Fruit fly (Drosophila melanogaster) whole organism, embryonic: ENCODE results near the gene TTLL6B.
A peak's percentile ranks its signal among the peaks of the same experiment; 100 is the strongest.

ENCODE experiments used
- Atf6 ChIP-seq: fragments of 200-800 bp; sonication (Bioruptor generic); IDR thresholded peaks from 2 replicates; pipeline ENCODE4 v1.3.6; 2022; ENCODE audit warnings: missing biosample characterization, missing genetic modification characterization
- B-H1 ChIP-seq: fragments of 200-800 bp; sonication (Bioruptor generic); IDR thresholded peaks from 3 replicates; pipeline ENCODE4 v1.3.6; 2022; ENCODE audit warnings: missing biosample characterization, missing genetic modification characterization
- BEAF-32 ChIP-seq: fragments of 200-800 bp; sonication (Bioruptor generic); optimal IDR thresholded peaks from 3 replicates; lab custom pipeline; 2017; ENCODE audit warnings: missing biosample characterization, missing genetic modification characterization, mild to moderate bottlenecking, moderate library complexity, missing genetic modification reagents
- CG12299 ChIP-seq: fragments of 200-800 bp; sonication (Bioruptor generic); optimal IDR thresholded peaks from 2 replicates; lab custom pipeline; 2018; ENCODE audit warnings: missing biosample characterization, mild to moderate bottlenecking, missing genetic modification characterization
- CG13624 ChIP-seq: fragments of 200-800 bp; sonication (Bioruptor generic); optimal IDR thresholded peaks from 2 replicates; lab custom pipeline; 2016; ENCODE audit warnings: missing biosample characterization, missing genetic modification characterization
- CG15479 ChIP-seq: fragments of 200-800 bp; sonication (Bioruptor generic); optimal IDR thresholded peaks from 3 replicates; lab custom pipeline; 2019; ENCODE audit warnings: missing biosample characterization, mild to moderate bottlenecking, missing genetic modification characterization, moderate library complexity
- CG17186 ChIP-seq: fragments of 200-800 bp; sonication (Bioruptor generic); optimal IDR thresholded peaks from 3 replicates; lab custom pipeline; 2017; ENCODE audit warnings: missing biosample characterization, missing genetic modification reagents, missing genetic modification characterization
- CG18599 ChIP-seq: fragments of 200-800 bp; sonication (Bioruptor generic); optimal IDR thresholded peaks from 3 replicates; lab custom pipeline; 2017; ENCODE audit warnings: missing biosample characterization, missing genetic modification characterization, mild to moderate bottlenecking, moderate library complexity, missing genetic modification reagents
- CG18619 ChIP-seq: fragments of 200-800 bp; sonication (Bioruptor generic); optimal IDR thresholded peaks from 3 replicates; lab custom pipeline; 2017; ENCODE audit warnings: missing biosample characterization, mild to moderate bottlenecking, missing genetic modification characterization
- CG18764 ChIP-seq: fragments of 200-800 bp; sonication (Bioruptor generic); optimal IDR thresholded peaks from 3 replicates; lab custom pipeline; 2016; ENCODE audit warnings: missing biosample characterization, missing genetic modification characterization
- CG2678 ChIP-seq: fragments of 200-800 bp; sonication (Bioruptor generic); optimal IDR thresholded peaks from 3 replicates; lab custom pipeline; 2019; ENCODE audit warnings: missing biosample characterization, mild to moderate bottlenecking, missing genetic modification characterization, moderate library complexity
- CG3281 ChIP-seq: fragments of 200-800 bp; sonication (Bioruptor generic); optimal IDR thresholded peaks from 3 replicates; lab custom pipeline; 2017; ENCODE audit warnings: missing biosample characterization, mild to moderate bottlenecking, missing genetic modification characterization
- CG3847 ChIP-seq: fragments of 200-800 bp; sonication (Bioruptor generic); IDR thresholded peaks from 2 replicates; pipeline ENCODE4 v1.3.6; 2022; ENCODE audit warnings: missing biosample characterization, missing genetic modification characterization
- CG4820 ChIP-seq: fragments of 200-800 bp; sonication (Bioruptor generic); optimal IDR thresholded peaks from 3 replicates; lab custom pipeline; 2016; ENCODE audit warnings: missing biosample characterization, missing genetic modification characterization
- CG7963 ChIP-seq: fragments of 200-800 bp; sonication (Bioruptor generic); IDR thresholded peaks from 3 replicates; pipeline ENCODE4 v1.3.6; 2022; ENCODE audit warnings: missing biosample characterization, missing genetic modification characterization; ENCODE audit not compliant: partially characterized antibody
- CG8388 ChIP-seq: fragments of 200-800 bp; sonication (Bioruptor generic); optimal IDR thresholded peaks from 2 replicates; lab custom pipeline; 2019; ENCODE audit warnings: missing biosample characterization, mild to moderate bottlenecking, missing genetic modification characterization, moderate library complexity
- CG9609 ChIP-seq: fragments of 200-800 bp; sonication (Bioruptor generic); optimal IDR thresholded peaks from 3 replicates; lab custom pipeline; 2016; ENCODE audit warnings: missing biosample characterization, missing genetic modification characterization
- D ChIP-seq, 2 experiments: fragments of 200-800 bp in 1 of 2; fragments of >200 bp in 1 of 2; sonication (Bioruptor generic) in 1 of 2; optimal IDR thresholded peaks; 2 replicates in 1 of 2; 3 replicates in 1 of 2; lab custom pipeline; 2017; ENCODE audit warnings: mild to moderate bottlenecking in 1 of 2, missing biosample characterization in 1 of 2, missing genetic modification characterization in 1 of 2, missing genetic modification reagents in 1 of 2
- Dfd ChIP-seq, 2 experiments: fragments of >200 bp; optimal IDR thresholded peaks; 2 replicates each; lab custom pipeline; 2017; ENCODE audit warnings: missing biosample characterization in 2 of 2, missing genetic modification characterization in 2 of 2
- Dip2 ChIP-seq: fragments of 200-800 bp; sonication (Bioruptor generic); IDR thresholded peaks from 2 replicates; pipeline ENCODE4 v1.3.6; 2022; ENCODE audit warnings: missing biosample characterization, missing genetic modification characterization
- Lpt ChIP-seq: fragments of >200 bp; optimal IDR thresholded peaks from 2 replicates; lab custom pipeline; 2018; ENCODE audit warnings: missing biosample characterization, missing genetic modification characterization
- MTF-1 ChIP-seq: fragments of 200-800 bp; sonication (Bioruptor generic); optimal IDR thresholded peaks from 2 replicates; lab custom pipeline; 2018; ENCODE audit warnings: missing biosample characterization, mild to moderate bottlenecking, missing genetic modification characterization, borderline replicate concordance
- Mrtf ChIP-seq: fragments of 200-800 bp; sonication (Bioruptor generic); IDR thresholded peaks from 3 replicates; pipeline ENCODE4 v1.3.6; 2022; ENCODE audit warnings: missing biosample characterization, missing genetic modification characterization
- Myb ChIP-seq: fragments of 200-800 bp; sonication (Bioruptor generic); optimal IDR thresholded peaks from 2 replicates; lab custom pipeline; 2016; ENCODE audit warnings: missing biosample characterization, missing genetic modification characterization
- Nf-YC ChIP-seq: fragments of 200-800 bp; optimal IDR thresholded peaks from 3 replicates; lab custom pipeline; 2019; ENCODE audit warnings: missing biosample characterization, mild to moderate bottlenecking, missing genetic modification characterization, moderate library complexity
- Six4 ChIP-seq: fragments of 200-800 bp; sonication (Bioruptor generic); optimal IDR thresholded peaks from 2 replicates; lab custom pipeline; 2016; ENCODE audit warnings: missing biosample characterization, missing genetic modification characterization
- YL-1 ChIP-seq: fragments of 200-800 bp; sonication (Bioruptor generic); optimal IDR thresholded peaks from 3 replicates; lab custom pipeline; 2017; ENCODE audit warnings: missing biosample characterization, mild to moderate bottlenecking, missing genetic modification characterization
- ap ChIP-seq: fragments of 200-800 bp; sonication (Bioruptor generic); IDR thresholded peaks from 2 replicates; pipeline ENCODE4 v1.3.6; 2022; ENCODE audit warnings: missing biosample characterization, missing genetic modification characterization
- chinmo ChIP-seq: fragments of 200-800 bp; sonication (Bioruptor generic); IDR thresholded peaks from 4 replicates; pipeline ENCODE4 v1.3.6; 2022; ENCODE audit warnings: missing biosample characterization, missing genetic modification characterization; ENCODE audit not compliant: partially characterized antibody
- chm ChIP-seq: fragments of 200-800 bp; sonication (Bioruptor generic); IDR thresholded peaks from 2 replicates; pipeline ENCODE4 v1.3.6; 2022; ENCODE audit warnings: missing biosample characterization, missing genetic modification characterization
- chn ChIP-seq: fragments of 200-800 bp; sonication (Bioruptor generic); optimal IDR thresholded peaks from 2 replicates; lab custom pipeline; 2016; ENCODE audit warnings: missing biosample characterization, missing genetic modification characterization
- ci ChIP-seq: fragments of 200-800 bp; sonication (Bioruptor generic); IDR thresholded peaks from 3 replicates; pipeline ENCODE4 v1.3.6; 2022; ENCODE audit warnings: missing biosample characterization, missing genetic modification characterization
- da ChIP-seq: fragments of 200-800 bp; sonication (Bioruptor generic); optimal IDR thresholded peaks from 2 replicates; lab custom pipeline; 2016; ENCODE audit warnings: missing biosample characterization, missing genetic modification characterization
- dati ChIP-seq: fragments of 200-800 bp; sonication (Bioruptor generic); IDR thresholded peaks from 2 replicates; pipeline ENCODE4 v1.3.6; 2022; ENCODE audit warnings: missing biosample characterization, missing genetic modification characterization
- disco-r ChIP-seq: fragments of 200-800 bp; sonication (Bioruptor generic); optimal IDR thresholded peaks from 2 replicates; lab custom pipeline; 2016; ENCODE audit warnings: missing biosample characterization, missing genetic modification characterization
- emc ChIP-seq: fragments of 200-800 bp; sonication (Bioruptor generic); optimal IDR thresholded peaks from 2 replicates; lab custom pipeline; 2016; ENCODE audit warnings: missing biosample characterization, missing genetic modification characterization
- hkb ChIP-seq, 2 experiments: fragments of 200-800 bp in 1 of 2; fragments of >200 bp in 1 of 2; sonication (Bioruptor generic) in 1 of 2; IDR thresholded peaks in 1 of 2; optimal IDR thresholded peaks in 1 of 2; 2 replicates each; pipeline versions ENCODE4 v1.3.6 to Lab custom; 2017 to 2022; ENCODE audit warnings: missing biosample characterization in 1 of 2, missing genetic modification characterization in 1 of 2
- kay ChIP-seq: fragments of 200-800 bp; sonication (Bioruptor generic); optimal IDR thresholded peaks from 2 replicates; lab custom pipeline; 2016; ENCODE audit warnings: missing biosample characterization, missing genetic modification characterization
- lmd ChIP-seq: fragments of 200-800 bp; sonication (Bioruptor generic); IDR thresholded peaks from 2 replicates; pipeline ENCODE4 v1.3.6; 2022; ENCODE audit warnings: missing biosample characterization, missing genetic modification characterization
- nerfin-1 ChIP-seq: fragments of 200-800 bp; sonication (Bioruptor generic); optimal IDR thresholded peaks from 3 replicates; lab custom pipeline; 2019; ENCODE audit warnings: missing biosample characterization, mild to moderate bottlenecking, missing genetic modification characterization, moderate library complexity
- oc ChIP-seq: fragments of 200-800 bp; sonication (Bioruptor generic); optimal IDR thresholded peaks from 2 replicates; lab custom pipeline; 2018; ENCODE audit warnings: missing biosample characterization, mild to moderate bottlenecking, missing genetic modification characterization, moderate library complexity
- pb ChIP-seq: fragments of 200-800 bp; sonication (Bioruptor generic); optimal IDR thresholded peaks from 3 replicates; lab custom pipeline; 2016; ENCODE audit warnings: missing biosample characterization, missing genetic modification characterization
- pnt ChIP-seq: fragments of 200-800 bp; sonication (Bioruptor generic); optimal IDR thresholded peaks from 3 replicates; lab custom pipeline; 2016; ENCODE audit warnings: missing biosample characterization, missing genetic modification characterization
- pum ChIP-seq: fragments of 200-800 bp; sonication (Bioruptor generic); optimal IDR thresholded peaks from 2 replicates; lab custom pipeline; 2016; ENCODE audit warnings: missing biosample characterization, missing genetic modification characterization
- ranshi ChIP-seq: fragments of 200-800 bp; sonication (Bioruptor generic); IDR thresholded peaks from 2 replicates; pipeline ENCODE4 v1.3.6; 2022; ENCODE audit warnings: missing biosample characterization, missing genetic modification characterization
- sd ChIP-seq: fragments of 200-800 bp; sonication (Bioruptor generic); optimal IDR thresholded peaks from 3 replicates; lab custom pipeline; 2018; ENCODE audit warnings: missing biosample characterization, mild to moderate bottlenecking, missing genetic modification characterization, moderate library complexity
- sob ChIP-seq: fragments of 200-800 bp; sonication (Bioruptor generic); IDR thresholded peaks from 2 replicates; pipeline ENCODE4 v1.3.6; 2022; ENCODE audit warnings: missing biosample characterization, missing genetic modification characterization
- sqz ChIP-seq: fragments of 200-800 bp; sonication (Bioruptor generic); optimal IDR thresholded peaks from 3 replicates; lab custom pipeline; 2018; ENCODE audit warnings: missing biosample characterization, mild to moderate bottlenecking, missing genetic modification characterization
- twi ChIP-seq: fragments of 200-800 bp; optimal IDR thresholded peaks from 2 replicates; lab custom pipeline; 2019; ENCODE audit warnings: missing biosample characterization, mild to moderate bottlenecking, missing genetic modification characterization, moderate library complexity

TTLL6B gene

DNA sequence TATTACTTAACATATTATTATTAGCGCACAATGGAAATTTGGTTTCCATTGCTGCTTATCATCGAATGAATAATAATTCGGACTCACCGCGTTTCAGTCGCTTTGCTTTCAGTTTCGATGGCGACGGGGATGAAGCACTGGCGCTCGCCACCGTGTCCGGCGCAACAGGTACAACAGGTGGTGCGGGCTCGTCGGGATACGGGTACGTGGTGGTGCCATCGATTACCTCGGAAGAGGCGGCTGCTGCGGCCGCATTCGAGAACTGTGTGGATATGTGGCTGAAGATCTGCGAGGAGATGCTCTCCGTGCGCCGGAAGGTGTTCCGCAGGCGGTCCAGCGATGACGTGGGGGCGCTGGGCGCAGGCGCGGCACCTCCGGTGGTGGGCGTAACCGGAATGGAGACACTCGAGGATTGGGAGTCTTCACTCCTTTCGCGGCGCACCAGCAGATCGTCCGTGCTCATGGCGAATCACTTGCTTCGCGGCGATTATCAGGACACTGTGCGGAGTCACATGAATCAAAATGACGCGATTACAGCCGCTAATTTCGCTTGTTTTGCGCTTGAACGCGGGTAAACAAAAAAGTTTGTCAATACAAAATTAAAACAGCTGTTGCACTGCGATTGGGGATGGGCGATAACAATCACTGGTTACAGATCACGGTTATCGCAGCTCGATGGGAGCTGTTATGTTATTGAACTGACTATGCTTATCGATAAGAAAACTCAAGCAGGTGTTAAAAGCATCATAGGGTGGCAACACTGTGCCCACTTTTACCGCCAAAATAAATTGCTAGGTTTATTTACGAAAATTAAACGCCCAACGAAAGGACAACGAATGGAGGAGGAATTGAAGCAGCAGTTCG, 12.1 kb downstream of the TTLL6B start, which contains the start of the genes CG31064 and PolA2 (continued):
- no peak for TF ChIP-seq D (optimal IDR thresholded peaks at IDR 0.05; lab: Kevin White, UChicago)
- TF ChIP-seq D (GFP tag; optimal IDR thresholded peaks at IDR 0.05; lab: Kevin White, UChicago), result no peak
- TF ChIP-seq CG9609 (GFP tag; lab: Kevin White, UChicago), result no peak
- no peak for TF ChIP-seq CG8388
- TF ChIP-seq CG15479 (GFP tag; lab: Kevin White, UChicago), result no peak
- TF ChIP-seq ranshi (GFP tag; lab: Robert Waterston, UW), result no peak
- TF ChIP-seq dati (GFP tag; lab: Robert Waterston, UW), result no peak
- TF ChIP-seq hkb (optimal IDR thresholded peaks at IDR 0.05; lab: Kevin White, UChicago), result no peak
- no peak for TF ChIP-seq hkb (GFP tag; IDR thresholded peaks at IDR 0.05; lab: Robert Waterston, UW)
- peak; percentile 70 for TF ChIP-seq BEAF-32 (GFP tag; lab: Kevin White, UChicago)
- TF ChIP-seq CG17186, result no peak
- TF ChIP-seq pnt, result no peak
- TF ChIP-seq CG18619 (GFP tag; lab: Kevin White, UChicago), result no peak
- no peak for TF ChIP-seq B-H1 (GFP tag; lab: Robert Waterston, UW)
- TF ChIP-seq Atf6 (GFP tag; lab: Robert Waterston, UW), result no peak
- TF ChIP-seq disco-r (GFP tag; lab: Kevin White, UChicago), result no peak
- TF ChIP-seq sd, result no peak
- TF ChIP-seq Dip2 (GFP tag; lab: Robert Waterston, UW), result no peak
- peak; percentile 49 for TF ChIP-seq YL-1 (GFP tag; lab: Kevin White, UChicago)
- no peak for TF ChIP-seq oc (tag; lab: Kevin White, UChicago)
- peak; percentile 77 for TF ChIP-seq CG7963 (GFP tag; lab: Robert Waterston, UW)
- no peak for TF ChIP-seq twi (tag; lab: Kevin White, UChicago)
- no peak for TF ChIP-seq Mrtf (GFP tag; lab: Robert Waterston, UW)
- TF ChIP-seq CG3847 (GFP tag; lab: Robert Waterston, UW), result peak; percentile 51; the same call in 1 of the 2 replicates
- TF ChIP-seq Myb (GFP tag; lab: Kevin White, UChicago), result peak; percentile 67
- TF ChIP-seq CG4820, result no peak
- peak; percentile 11 for TF ChIP-seq nerfin-1 (tag; lab: Kevin White, UChicago)
- no peak for TF ChIP-seq chn (GFP tag; lab: Kevin White, UChicago)
- TF ChIP-seq Nf-YC, result no peak
- TF ChIP-seq emc (GFP tag; lab: Kevin White, UChicago), result no peak
- TF ChIP-seq MTF-1 (GFP tag; lab: Kevin White, UChicago), result no peak
- no peak for TF ChIP-seq CG18764
- TF ChIP-seq CG3281 (GFP tag; lab: Kevin White, UChicago), result no peak
- TF ChIP-seq Dfd (GFP tag; optimal IDR thresholded peaks at IDR 0.05; lab: Kevin White, UChicago), result no peak
- peak; percentile 95 for TF ChIP-seq chinmo
- TF ChIP-seq CG13624, result peak; percentile 7
- no peak for TF ChIP-seq chm (GFP tag; lab: Robert Waterston, UW)
- TF ChIP-seq da (GFP tag; lab: Kevin White, UChicago), result peak; percentile 35
- TF ChIP-seq Six4 (GFP tag; lab: Kevin White, UChicago), result no peak
- TF ChIP-seq CG2678 (tag; lab: Kevin White, UChicago), result no peak
- TF ChIP-seq ci (GFP tag; lab: Robert Waterston, UW), result peak; percentile 66; the same call in 2 of the 3 replicates
- TF ChIP-seq sqz (GFP tag; lab: Kevin White, UChicago), result no peak
- no peak for TF ChIP-seq pb (GFP tag; lab: Kevin White, UChicago)
- no peak for TF ChIP-seq CG18599 (GFP tag; lab: Kevin White, UChicago)
- TF ChIP-seq lmd (GFP tag; lab: Robert Waterston, UW), result no peak
- no peak for TF ChIP-seq CG12299
- peak; percentile 28 for TF ChIP-seq pum (GFP tag; lab: Kevin White, UChicago)
- TF ChIP-seq sob, result no peak
- TF ChIP-seq Lpt (GFP tag; lab: Kevin White, UChicago), result no peak
- no peak for TF ChIP-seq kay
- TF ChIP-seq ap (GFP tag; lab: Robert Waterston, UW), result no peak
